Fruit fly (Drosophila melanogaster) whole organism, embryonic: ENCODE measurements around the gene Arp1.
A peak's percentile ranks its signal among the peaks of the same experiment; 100 is the strongest.

Source experiments
- Asciz ChIP-seq: fragments of 200-800 bp; sonication (Bioruptor generic); optimal IDR thresholded peaks from 2 replicates; lab custom pipeline; 2017; ENCODE audit warnings: missing biosample characterization, mild to moderate bottlenecking, missing genetic modification characterization, missing genetic modification reagents
- BEAF-32 ChIP-seq: fragments of 200-800 bp; sonication (Bioruptor generic); optimal IDR thresholded peaks from 3 replicates; lab custom pipeline; 2017; ENCODE audit warnings: missing biosample characterization, missing genetic modification characterization, mild to moderate bottlenecking, moderate library complexity, missing genetic modification reagents
- C15 ChIP-seq: fragments of 200-800 bp; sonication (Bioruptor generic); IDR thresholded peaks from 3 replicates; pipeline ENCODE4 v1.3.6; 2022; ENCODE audit warnings: missing biosample characterization, missing genetic modification characterization
- CG10147 ChIP-seq: fragments of 200-800 bp; sonication (Bioruptor generic); optimal IDR thresholded peaks from 2 replicates; lab custom pipeline; 2019; ENCODE audit warnings: missing biosample characterization, mild to moderate bottlenecking, missing genetic modification characterization, moderate library complexity
- CG10267 ChIP-seq: fragments of 200-800 bp; sonication (Bioruptor generic); optimal IDR thresholded peaks from 2 replicates; lab custom pipeline; 2018; ENCODE audit warnings: missing biosample characterization, mild to moderate bottlenecking, missing genetic modification characterization, moderate library complexity
- CG10543 ChIP-seq: fragments of 200-800 bp; sonication (Bioruptor generic); optimal IDR thresholded peaks from 3 replicates; lab custom pipeline; 2017; ENCODE audit warnings: missing biosample characterization, mild to moderate bottlenecking, missing genetic modification characterization, moderate library complexity
- CG11504 ChIP-seq: fragments of 200-800 bp; sonication (Bioruptor generic); optimal IDR thresholded peaks from 3 replicates; lab custom pipeline; 2019; ENCODE audit warnings: missing biosample characterization, mild to moderate bottlenecking, missing genetic modification characterization, moderate library complexity
- CG12155 ChIP-seq: fragments of 200-800 bp; sonication (Bioruptor generic); optimal IDR thresholded peaks from 3 replicates; lab custom pipeline; 2016; ENCODE audit warnings: missing biosample characterization, missing genetic modification characterization
- CG12219 ChIP-seq: fragments of 200-800 bp; sonication (Bioruptor generic); optimal IDR thresholded peaks from 3 replicates; lab custom pipeline; 2018; ENCODE audit warnings: missing biosample characterization, mild to moderate bottlenecking, missing genetic modification characterization
- CG13775 ChIP-seq: fragments of 200-800 bp; sonication (Bioruptor generic); optimal IDR thresholded peaks from 3 replicates; lab custom pipeline; 2017; ENCODE audit warnings: missing biosample characterization, mild to moderate bottlenecking, missing genetic modification characterization
- CG15601 ChIP-seq: fragments of 200-800 bp; sonication (Bioruptor generic); optimal IDR thresholded peaks from 3 replicates; lab custom pipeline; 2019; ENCODE audit warnings: missing biosample characterization, mild to moderate bottlenecking, missing genetic modification characterization, moderate library complexity
- CG17186 ChIP-seq: fragments of 200-800 bp; sonication (Bioruptor generic); optimal IDR thresholded peaks from 3 replicates; lab custom pipeline; 2017; ENCODE audit warnings: missing biosample characterization, missing genetic modification reagents, missing genetic modification characterization
- CG17328 ChIP-seq: fragments of 200-800 bp; sonication (Bioruptor generic); IDR thresholded peaks from 2 replicates; pipeline ENCODE4 v1.3.6; 2022; ENCODE audit warnings: missing biosample characterization, missing genetic modification characterization
- CG33213 ChIP-seq: fragments of 200-800 bp; sonication (Bioruptor generic); optimal IDR thresholded peaks from 3 replicates; lab custom pipeline; 2016; ENCODE audit warnings: missing biosample characterization, missing genetic modification characterization
- CG4617 ChIP-seq: fragments of 200-800 bp; sonication (Bioruptor generic); optimal IDR thresholded peaks from 3 replicates; lab custom pipeline; 2016; ENCODE audit warnings: missing biosample characterization, missing genetic modification characterization, borderline replicate concordance
- CG4854 ChIP-seq: fragments of 200-800 bp; sonication (Bioruptor generic); optimal IDR thresholded peaks from 2 replicates; lab custom pipeline; 2016; ENCODE audit warnings: missing biosample characterization, missing genetic modification characterization, inconsistent platforms
- CG6791 ChIP-seq: fragments of 200-800 bp; sonication (Bioruptor generic); IDR thresholded peaks from 3 replicates; pipeline ENCODE4 v1.3.6; 2022; ENCODE audit warnings: missing biosample characterization, missing genetic modification characterization; ENCODE audit not compliant: partially characterized antibody
- CG7357 ChIP-seq: fragments of 200-800 bp; sonication (Bioruptor generic); IDR thresholded peaks from 3 replicates; pipeline ENCODE4 v1.3.6; 2022; ENCODE audit warnings: missing biosample characterization, missing genetic modification characterization
- CG7372 ChIP-seq: fragments of 200-800 bp; sonication (Bioruptor generic); IDR thresholded peaks from 2 replicates; pipeline ENCODE4 v1.3.6; 2022; ENCODE audit warnings: missing biosample characterization, missing genetic modification characterization
- CG9797 ChIP-seq: fragments of 200-800 bp; sonication (Bioruptor generic); optimal IDR thresholded peaks from 3 replicates; lab custom pipeline; 2018; ENCODE audit warnings: missing biosample characterization, mild to moderate bottlenecking, missing genetic modification characterization
- CTCF ChIP-seq: fragments of 200-800 bp; sonication (Bioruptor generic); optimal IDR thresholded peaks from 2 replicates; lab custom pipeline; 2017; ENCODE audit warnings: missing biosample characterization, mild to moderate bottlenecking, missing genetic modification characterization, moderate library complexity
- Dp ChIP-seq: fragments of 200-800 bp; sonication (Bioruptor generic); optimal IDR thresholded peaks from 2 replicates; lab custom pipeline; 2018; ENCODE audit warnings: missing biosample characterization, mild to moderate bottlenecking, missing genetic modification characterization, moderate library complexity
- E2f2 ChIP-seq: fragments of 200-800 bp; sonication (Bioruptor generic); IDR thresholded peaks from 2 replicates; pipeline ENCODE4 v1.3.6; 2022; ENCODE audit warnings: missing biosample characterization, missing genetic modification characterization
- Ets65A ChIP-seq: fragments of 200-800 bp; sonication (Bioruptor generic); peaks from one replicate; lab custom pipeline; 2016; ENCODE audit warnings: missing biosample characterization, missing genetic modification characterization
- Fer1 ChIP-seq: fragments of 200-800 bp; sonication (Bioruptor generic); optimal IDR thresholded peaks from 2 replicates; lab custom pipeline; 2017; ENCODE audit warnings: missing biosample characterization, mild to moderate bottlenecking, missing genetic modification characterization
- HLH4C ChIP-seq: fragments of 200-800 bp; sonication (Bioruptor generic); IDR thresholded peaks from 3 replicates; pipeline ENCODE4 v1.3.6; 2022; ENCODE audit warnings: missing biosample characterization, missing genetic modification characterization; ENCODE audit not compliant: partially characterized antibody
- HmgZ ChIP-seq: fragments of 200-800 bp; sonication (Bioruptor generic); optimal IDR thresholded peaks from 2 replicates; lab custom pipeline; 2018; ENCODE audit warnings: missing biosample characterization, mild to moderate bottlenecking, missing genetic modification characterization
- Lpt ChIP-seq: fragments of >200 bp; optimal IDR thresholded peaks from 2 replicates; lab custom pipeline; 2018; ENCODE audit warnings: missing biosample characterization, missing genetic modification characterization
- Mrtf ChIP-seq: fragments of 200-800 bp; sonication (Bioruptor generic); IDR thresholded peaks from 3 replicates; pipeline ENCODE4 v1.3.6; 2022; ENCODE audit warnings: missing biosample characterization, missing genetic modification characterization
- NC2β ChIP-seq: fragments of 200-800 bp; sonication (Bioruptor generic); optimal IDR thresholded peaks from 2 replicates; lab custom pipeline; 2016; ENCODE audit warnings: missing biosample characterization, missing genetic modification characterization
- Opbp ChIP-seq: fragments of 200-800 bp; sonication (Bioruptor generic); IDR thresholded peaks from 3 replicates; pipeline ENCODE4 v1.3.6; 2022; ENCODE audit warnings: missing biosample characterization, missing genetic modification characterization; ENCODE audit not compliant: partially characterized antibody
- Sin3A ChIP-seq: fragments of >200 bp; optimal IDR thresholded peaks from 2 replicates; lab custom pipeline; 2018
- Stat92E ChIP-seq, 3 experiments: fragments of >200 bp in 2 of 3; fragments of 200-800 bp in 1 of 3; sonication (Bioruptor generic) in 1 of 3; optimal IDR thresholded peaks; 2 replicates each; lab custom pipeline; 2017 to 2019; ENCODE audit warnings: missing biosample characterization in 3 of 3, missing genetic modification characterization in 3 of 3, mild to moderate bottlenecking in 1 of 3, moderate library complexity in 1 of 3
- YL-1 ChIP-seq: fragments of 200-800 bp; sonication (Bioruptor generic); optimal IDR thresholded peaks from 3 replicates; lab custom pipeline; 2017; ENCODE audit warnings: missing biosample characterization, mild to moderate bottlenecking, missing genetic modification characterization
- bbx ChIP-seq: fragments of 200-800 bp; sonication (Bioruptor generic); IDR thresholded peaks from 2 replicates; pipeline ENCODE4 v1.3.6; 2022; ENCODE audit warnings: missing biosample characterization, missing genetic modification characterization; ENCODE audit not compliant: partially characterized antibody
- bigmax ChIP-seq: fragments of 200-800 bp; sonication (Bioruptor generic); optimal IDR thresholded peaks from 2 replicates; lab custom pipeline; 2018; ENCODE audit warnings: missing biosample characterization, mild to moderate bottlenecking, missing genetic modification characterization
- crc ChIP-seq: fragments of 200-800 bp; sonication (Bioruptor generic); optimal IDR thresholded peaks from 2 replicates; lab custom pipeline; 2016; ENCODE audit warnings: missing biosample characterization, missing genetic modification characterization
- grau ChIP-seq: fragments of 200-800 bp; optimal IDR thresholded peaks from 3 replicates; lab custom pipeline; 2019; ENCODE audit warnings: missing biosample characterization, mild to moderate bottlenecking, missing genetic modification characterization, moderate library complexity
- hbn ChIP-seq: fragments of 200-800 bp; sonication (Bioruptor generic); IDR thresholded peaks from 2 replicates; pipeline ENCODE4 v1.3.6; 2022; ENCODE audit warnings: missing biosample characterization, missing genetic modification characterization; ENCODE audit not compliant: partially characterized antibody
- hkb ChIP-seq, 2 experiments: fragments of 200-800 bp in 1 of 2; fragments of >200 bp in 1 of 2; sonication (Bioruptor generic) in 1 of 2; IDR thresholded peaks in 1 of 2; optimal IDR thresholded peaks in 1 of 2; 2 replicates each; pipeline versions ENCODE4 v1.3.6 to Lab custom; 2017 to 2022; ENCODE audit warnings: missing biosample characterization in 1 of 2, missing genetic modification characterization in 1 of 2
- kni ChIP-seq: fragments of 200-800 bp; sonication (Bioruptor generic); optimal IDR thresholded peaks from 3 replicates; lab custom pipeline; 2017; ENCODE audit warnings: mild to moderate bottlenecking, missing biosample characterization, missing genetic modification reagents, missing genetic modification characterization
- lilli ChIP-seq: fragments of 200-800 bp; sonication (Bioruptor generic); optimal IDR thresholded peaks from 3 replicates; lab custom pipeline; 2016; ENCODE audit warnings: missing biosample characterization, missing genetic modification characterization
- luna ChIP-seq: fragments of 200-800 bp; sonication (Bioruptor generic); optimal IDR thresholded peaks from 2 replicates; lab custom pipeline; 2016; ENCODE audit warnings: missing biosample characterization, missing genetic modification characterization
- p53 ChIP-seq: fragments of 200-800 bp; sonication (Bioruptor generic); optimal IDR thresholded peaks from 2 replicates; lab custom pipeline; 2016; ENCODE audit warnings: missing biosample characterization, missing genetic modification characterization
- pho ChIP-seq: fragments of 200-800 bp; sonication (Bioruptor generic); optimal IDR thresholded peaks from 2 replicates; lab custom pipeline; 2016; ENCODE audit warnings: missing biosample characterization, missing genetic modification characterization
- slp2 ChIP-seq: fragments of 200-800 bp; sonication (Bioruptor generic); optimal IDR thresholded peaks from 2 replicates; lab custom pipeline; 2016; ENCODE audit warnings: missing biosample characterization, missing genetic modification characterization
- sob ChIP-seq: fragments of 200-800 bp; sonication (Bioruptor generic); IDR thresholded peaks from 2 replicates; pipeline ENCODE4 v1.3.6; 2022; ENCODE audit warnings: missing biosample characterization, missing genetic modification characterization
- stwl ChIP-seq: fragments of 200-800 bp; sonication (Bioruptor generic); optimal IDR thresholded peaks from 3 replicates; lab custom pipeline; 2018; ENCODE audit warnings: missing biosample characterization, mild to moderate bottlenecking, missing genetic modification characterization, moderate library complexity
- tll ChIP-seq, 2 experiments: fragments of 200-800 bp in 1 of 2; fragments of >200 bp in 1 of 2; sonication (Bioruptor generic) in 1 of 2; optimal IDR thresholded peaks; 2 replicates each; lab custom pipeline; 2017 to 2019; ENCODE audit warnings: missing biosample characterization in 2 of 2, missing genetic modification characterization in 2 of 2, mild to moderate bottlenecking in 1 of 2, moderate library complexity in 1 of 2

Arp1 gene

dm6 chr3R:12697571-12698039 is 6.1 kb downstream of the Arp1 start (continued):
- peak; percentile 64 for TF ChIP-seq stwl (tag; lab: Kevin White, UChicago)
- TF ChIP-seq BEAF-32 (GFP tag; lab: Kevin White, UChicago) = peak; percentile 78
- peak; percentile 59 for TF ChIP-seq CG10267 (tag; lab: Kevin White, UChicago)
- TF ChIP-seq CG4854 = no peak
- TF ChIP-seq YL-1 (GFP tag; lab: Kevin White, UChicago) = peak; percentile 58
- no peak for TF ChIP-seq Lpt (GFP tag; lab: Kevin White, UChicago)
- peak; percentile 45 for TF ChIP-seq HmgZ
- peak; percentile 94 for TF ChIP-seq Dp (GFP tag; lab: Kevin White, UChicago)
- TF ChIP-seq E2f2 = peak; percentile 95
- peak in 1 of 2 experiments; percentile 2 for TF ChIP-seq tll (GFP tag; optimal IDR thresholded peaks at IDR 0.05; lab: Kevin White, UChicago)
- no peak for TF ChIP-seq luna (GFP tag; lab: Kevin White, UChicago)
- no peak for TF ChIP-seq CG7357
- TF ChIP-seq CG13775 (GFP tag; lab: Kevin White, UChicago) = peak; percentile 10
- TF ChIP-seq CG33213 (GFP tag; lab: Kevin White, UChicago) = peak; percentile 32
- TF ChIP-seq Opbp (GFP tag; lab: Robert Waterston, UW) = peak; percentile 32; the same call in 1 of the 3 replicates
- peak; percentile 19 for TF ChIP-seq CG12155
- TF ChIP-seq hkb (optimal IDR thresholded peaks at IDR 0.05; lab: Kevin White, UChicago) = peak; percentile 21
- no peak; the same call in 1 of the 2 replicates for TF ChIP-seq hkb (GFP tag; IDR thresholded peaks at IDR 0.05; lab: Robert Waterston, UW)
- no peak for TF ChIP-seq CG11504 (tag; lab: Kevin White, UChicago)
- TF ChIP-seq Stat92E (GFP tag; optimal IDR thresholded peaks at IDR 0.05; lab: Kevin White, UChicago) = peak in 1 of 3 experiments; percentile 51
- peak; percentile 99 for TF ChIP-seq CG9797 (GFP tag; lab: Kevin White, UChicago)
- TF ChIP-seq sob (GFP tag; lab: Robert Waterston, UW) = 0 out of 2 replicates have a peak, but pooled peaks have one; percentile 9
- no peak for TF ChIP-seq bigmax
- TF ChIP-seq Fer1 = peak; percentile 47
- no peak for TF ChIP-seq CG12219
- no peak for TF ChIP-seq NC2β
- no peak for TF ChIP-seq Mrtf (GFP tag; lab: Robert Waterston, UW)
- no peak for TF ChIP-seq slp2 (GFP tag; lab: Kevin White, UChicago)
- TF ChIP-seq grau (tag; lab: Kevin White, UChicago) = peak; percentile 21
- 0 out of 2 replicates have a peak, but pooled peaks have one; percentile 31 for TF ChIP-seq hbn (GFP tag; lab: Robert Waterston, UW)
- peak; percentile 25 for TF ChIP-seq Ets65A (GFP tag; lab: Kevin White, UChicago)
- peak; percentile 94 for TF ChIP-seq Sin3A
- peak; percentile 30 for TF ChIP-seq CTCF (GFP tag; lab: Kevin White, UChicago)
- TF ChIP-seq CG15601 (tag; lab: Kevin White, UChicago) = peak; percentile 40
- TF ChIP-seq Asciz = no peak
- TF ChIP-seq CG4617 (GFP tag; lab: Kevin White, UChicago) = peak; percentile 12
- TF ChIP-seq CG17186 (GFP tag; lab: Kevin White, UChicago) = peak; percentile 50
- TF ChIP-seq p53 (GFP tag; lab: Kevin White, UChicago) = no peak
- TF ChIP-seq C15 (GFP tag; lab: Robert Waterston, UW) = no peak
- peak; percentile 63; the same call in 2 of the 3 replicates for TF ChIP-seq HLH4C (GFP tag; lab: Robert Waterston, UW)
- TF ChIP-seq CG6791 (GFP tag; lab: Robert Waterston, UW) = peak; percentile 63; the same call in 2 of the 3 replicates
- no peak for TF ChIP-seq CG17328 (GFP tag; lab: Robert Waterston, UW)
- TF ChIP-seq lilli = peak; percentile 19
- peak; percentile 53; the same call in 1 of the 2 replicates for TF ChIP-seq CG7372 (GFP tag; lab: Robert Waterston, UW)
- TF ChIP-seq CG10543 (GFP tag; lab: Kevin White, UChicago) = peak; percentile 16
- TF ChIP-seq crc = no peak
- peak; percentile 43; the same call in 1 of the 2 replicates for TF ChIP-seq bbx
- no peak for TF ChIP-seq kni (GFP tag; lab: Kevin White, UChicago)
- TF ChIP-seq pho (GFP tag; lab: Kevin White, UChicago) = peak; percentile 22
- peak; percentile 21 for TF ChIP-seq CG10147 (GFP tag; lab: Kevin White, UChicago)
